Worm (Caenorhabditis elegans): ENCODE data around the gene srt-55.

- TF ChIP-seq flt-1 (GFP tag; IDR thresholded peaks at IDR 0.05) (no peak), sea-1 (GFP tag; conservative IDR thresholded peaks at IDR 0.05) (no peak), hmbx-1 (tag; optimal IDR thresholded peaks at IDR 0.05) (no peak), ama-1 (optimal IDR thresholded peaks at IDR 0.05) (no peak), scrt-1 (GFP tag; IDR thresholded peaks at IDR 0.05) (no peak), B0310.2 (tag; optimal IDR thresholded peaks at IDR 0.05) (no peak), tra-4 (tag; optimal IDR thresholded peaks at IDR 0.05) (no peak), ceh-36 (tag; optimal IDR thresholded peaks at IDR 0.05) (no peak), tbx-37 (GFP tag; conservative IDR thresholded peaks at IDR 0.05) (no peak)
Observed at ce11 chrIII:10076042-10076441, 30.2 kb downstream of the srt-55 start.
